Fruit fly (Drosophila melanogaster): Measurements from ENCODE around the gene CG15387.
A peak's percentile ranks its signal among the peaks of the same experiment; 100 is the strongest.

The CG15387 gene

DNA sequence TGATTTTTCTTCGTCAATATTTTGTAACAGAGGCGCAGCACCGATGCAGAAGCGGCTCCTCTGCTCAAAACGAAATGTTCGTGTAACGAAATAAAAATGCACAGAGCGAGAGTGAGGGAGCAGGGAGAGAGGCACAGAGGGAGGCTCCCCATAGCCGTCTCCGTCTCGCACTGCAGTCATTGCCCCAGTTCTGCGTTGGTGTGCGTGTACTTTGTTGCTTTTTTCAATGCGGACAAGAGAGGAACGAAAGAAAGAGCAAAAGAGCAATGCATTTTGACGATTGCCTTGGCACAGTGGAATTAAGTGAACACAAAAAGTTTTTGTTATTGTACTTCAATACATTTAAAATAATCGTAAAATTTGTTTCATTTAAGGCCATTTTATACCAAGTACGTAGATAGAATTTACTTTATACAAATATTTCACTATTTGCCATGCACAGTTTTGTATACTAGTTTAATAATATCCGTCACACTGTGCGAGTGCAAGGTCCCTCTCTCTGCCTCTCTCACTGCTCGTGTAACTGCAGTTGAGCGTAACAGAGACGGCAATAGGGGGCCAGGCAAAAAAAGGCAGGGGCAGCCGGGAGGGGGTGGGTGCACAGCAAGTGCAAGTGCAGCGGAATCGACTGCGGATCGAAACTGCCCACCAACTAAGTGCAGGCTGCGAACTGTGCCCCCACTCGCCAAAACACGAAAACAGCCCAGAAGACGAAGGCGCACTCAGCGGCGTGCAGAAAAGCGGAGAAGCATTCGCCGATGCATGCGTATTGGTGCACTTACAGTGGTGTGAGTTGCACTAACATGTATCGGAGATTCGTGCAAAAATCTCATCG is 23.9 kb downstream of the CG15387 start (continued):
- TF ChIP-seq Awh (GFP tag; IDR thresholded peaks at IDR 0.05) (peak; percentile 100), caup (GFP tag; optimal IDR thresholded peaks at IDR 0.05; ENCODE audit: severe bottlenecking) (peak; percentile 87), CG30431 (GFP tag; optimal IDR thresholded peaks at IDR 0.05) (peak; percentile 97), eyg (GFP tag; optimal IDR thresholded peaks at IDR 0.05) (peak; percentile 92), ase (GFP tag; IDR thresholded peaks at IDR 0.05) (peak; percentile 99), E2f2 (GFP tag; IDR thresholded peaks at IDR 0.05) (peak; percentile 89), sr (GFP tag; IDR thresholded peaks at IDR 0.05) (peak; percentile 95), Gsc (GFP tag; IDR thresholded peaks at IDR 0.05) (peak; percentile 98), CG3995 (GFP tag; optimal IDR thresholded peaks at IDR 0.05) (peak; percentile 47), CG9817 (tag; optimal IDR thresholded peaks at IDR 0.05) (peak; percentile 87), CG6854 (GFP tag; optimal IDR thresholded peaks at IDR 0.05) (peak; percentile 87), danr (GFP tag; IDR thresholded peaks at IDR 0.05) (peak; percentile 96), CG17186 (GFP tag; optimal IDR thresholded peaks at IDR 0.05) (peak; percentile 97), mld (GFP tag; IDR thresholded peaks at IDR 0.05; ENCODE audit: partially characterized antibody) (peak; percentile 72; the same call in 2 of the 3 replicates), Dbx (GFP tag; IDR thresholded peaks at IDR 0.05) (0 out of 3 replicates have a peak, but pooled peaks have one; percentile 30), jigr1 (GFP tag; IDR thresholded peaks at IDR 0.05) (peak; percentile 97), ken (GFP tag; IDR thresholded peaks at IDR 0.05) (peak; percentile 99), sc (optimal IDR thresholded peaks at IDR 0.05) (no peak), sc (GFP tag; optimal IDR thresholded peaks at IDR 0.05) (peak; percentile 100), chm (GFP tag; IDR thresholded peaks at IDR 0.05) (peak; percentile 99), CG13424 (tag; optimal IDR thresholded peaks at IDR 0.05) (peak; percentile 99), CG1792 (GFP tag; optimal IDR thresholded peaks at IDR 0.05) (peak; percentile 96), vvl (GFP tag; IDR thresholded peaks at IDR 0.05) (peak; percentile 100), CG4820 (GFP tag; optimal IDR thresholded peaks at IDR 0.05) (peak; percentile 99), CG15073 (GFP tag; optimal IDR thresholded peaks at IDR 0.05) (peak; percentile 90), CG2678 (tag; optimal IDR thresholded peaks at IDR 0.05) (peak; percentile 98), CG12769 (tag; optimal IDR thresholded peaks at IDR 0.05) (peak; percentile 94), fd64A (GFP tag; optimal IDR thresholded peaks at IDR 0.05) (peak; percentile 99), CG10321 (GFP tag; IDR thresholded peaks at IDR 0.05) (peak; percentile 83), Hr3 (GFP tag; optimal IDR thresholded peaks at IDR 0.05) (peak; percentile 98), ro (GFP tag; IDR thresholded peaks at IDR 0.05) (peak; percentile 99), Poxn (GFP tag; IDR thresholded peaks at IDR 0.05) (no peak), slp2 (GFP tag; optimal IDR thresholded peaks at IDR 0.05) (peak; percentile 98), CG17328 (GFP tag; IDR thresholded peaks at IDR 0.05) (peak; percentile 100), Vsx1 (GFP tag; optimal IDR thresholded peaks at IDR 0.05) (peak; percentile 96), crol (GFP tag; IDR thresholded peaks at IDR 0.05) (peak; percentile 98), CG7556 (GFP tag; optimal IDR thresholded peaks at IDR 0.05) (peak; percentile 99), disco-r (GFP tag; optimal IDR thresholded peaks at IDR 0.05) (peak; percentile 96), CG10959 (GFP tag; IDR thresholded peaks at IDR 0.05) (peak; percentile 100), inv (GFP tag; IDR thresholded peaks at IDR 0.05; ENCODE audit: partially characterized antibody) (peak; percentile 51; the same call in 1 of the 2 replicates), Ets97D (GFP tag; optimal IDR thresholded peaks at IDR 0.05) (peak; percentile 92), cato (GFP tag; optimal IDR thresholded peaks at IDR 0.05; ENCODE audit: borderline replicate concordance) (peak; percentile 99), CG7963 (GFP tag; IDR thresholded peaks at IDR 0.05; ENCODE audit: partially characterized antibody) (peak; percentile 65), CG10565 (GFP tag; optimal IDR thresholded peaks at IDR 0.05) (peak; percentile 96), CG3281 (GFP tag; optimal IDR thresholded peaks at IDR 0.05) (peak; percentile 80), CG13123 (GFP tag; optimal IDR thresholded peaks at IDR 0.05) (peak; percentile 98), Myb (GFP tag; optimal IDR thresholded peaks at IDR 0.05) (peak; percentile 81), CG7928 (GFP tag; optimal IDR thresholded peaks at IDR 0.05) (peak; percentile 44), zen (tag; optimal IDR thresholded peaks at IDR 0.05) (peak; percentile 99)

Measured in whole organism, embryonic.